Worm (Caenorhabditis elegans) whole organism, early embryonic: ENCODE results near the gene R193.6.

ENCODE experiments used
- B0310.2 ChIP-seq: sonication (generic microtip); optimal IDR thresholded peaks from 2 replicates; lab custom pipeline; 2016; ENCODE audit warnings: mild to moderate bottlenecking, missing genetic modification characterization, missing compliant biosample characterization
- F13C5.2 ChIP-seq: sonication (generic microtip); optimal IDR thresholded peaks from 2 replicates; lab custom pipeline; 2017; ENCODE audit warnings: mild to moderate bottlenecking, missing genetic modification characterization, inconsistent platforms, missing compliant biosample characterization
- aly-1 ChIP-seq: sonication (generic microtip); optimal IDR thresholded peaks from 2 replicates; lab custom pipeline; 2016; ENCODE audit warnings: missing genetic modification characterization, missing compliant biosample characterization
- ama-1 ChIP-seq: fragments of 150-350 bp; optimal IDR thresholded peaks from 2 replicates; lab custom pipeline; 2014
- ceh-13 ChIP-seq: fragments of 200-800 bp; sonication (Bioruptor generic); optimal IDR thresholded peaks from 2 replicates; lab custom pipeline; 2018; ENCODE audit warnings: mild to moderate bottlenecking, missing genetic modification characterization, missing compliant biosample characterization
- ceh-36 ChIP-seq: sonication (generic microtip); optimal IDR thresholded peaks from 2 replicates; lab custom pipeline; 2016; ENCODE audit warnings: missing genetic modification characterization, inconsistent platforms, missing compliant biosample characterization
- ets-7 ChIP-seq: sonication (generic microtip); optimal IDR thresholded peaks from 2 replicates; lab custom pipeline; 2016; ENCODE audit warnings: missing genotype, missing genetic modification characterization, missing compliant biosample characterization
- flt-1 ChIP-seq: fragments of 200-800 bp; sonication (Bioruptor generic); IDR thresholded peaks from 2 replicates; pipeline ENCODE4 v1.3.6; 2022; ENCODE audit warnings: missing genetic modification characterization, missing compliant biosample characterization
- hmbx-1 ChIP-seq: sonication (generic microtip); optimal IDR thresholded peaks from 2 replicates; lab custom pipeline; 2016; ENCODE audit warnings: mild to moderate bottlenecking, missing genetic modification characterization, missing compliant biosample characterization
- hmg-4 ChIP-seq: fragments of 200-800 bp; sonication (Bioruptor generic); optimal IDR thresholded peaks from 2 replicates; lab custom pipeline; 2018; ENCODE audit warnings: mild to moderate bottlenecking, missing genetic modification characterization, missing compliant biosample characterization
- pes-1 ChIP-seq: fragments of 200-800 bp; sonication (Bioruptor generic); IDR thresholded peaks from 2 replicates; pipeline ENCODE4 v1.3.6; 2022; ENCODE audit warnings: missing genetic modification reagents, missing genetic modification characterization, missing compliant biosample characterization
- tbx-11 ChIP-seq: fragments of 200-800 bp; sonication (Bioruptor generic); IDR thresholded peaks from 2 replicates; pipeline ENCODE4 v1.3.6; 2022; ENCODE audit warnings: missing genetic modification characterization, missing compliant biosample characterization
- tra-4 ChIP-seq: sonication (generic microtip); optimal IDR thresholded peaks from 2 replicates; lab custom pipeline; 2017; ENCODE audit warnings: missing genetic modification characterization, missing compliant biosample characterization

DNA sequence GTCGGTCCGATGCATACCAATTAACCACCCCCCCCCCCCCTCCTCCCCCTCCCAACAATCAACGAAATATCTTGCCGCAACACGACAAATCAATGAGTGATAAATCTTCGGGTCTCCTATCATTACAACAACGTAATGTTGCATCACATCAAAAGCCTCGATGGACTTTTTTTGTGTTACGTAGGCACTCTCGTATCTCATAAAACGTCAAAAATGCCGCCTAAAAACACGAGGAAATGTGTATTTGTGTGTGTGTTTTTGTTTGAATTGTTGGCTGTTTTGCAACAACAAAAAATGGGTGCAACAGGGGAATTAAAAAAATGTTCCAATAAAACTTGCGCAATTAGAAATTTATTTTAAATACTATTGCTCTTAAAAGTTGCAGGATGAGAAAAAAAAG is 18.6 kb downstream of the R193.6 start:
- TF ChIP-seq B0310.2 (tag; lab: Kevin White, UChicago) (no peak), flt-1 (GFP tag; lab: Robert Waterston, UW) (no peak), ceh-13 (GFP tag; lab: Kevin White, UChicago) (no peak), ama-1 (no peak), ceh-36 (tag; lab: Kevin White, UChicago) (no peak), tbx-11 (GFP tag; lab: Robert Waterston, UW) (no peak), pes-1 (no peak), hmg-4 (GFP tag; lab: Kevin White, UChicago) (no peak), hmbx-1 (tag; lab: Kevin White, UChicago) (no peak), F13C5.2 (tag; lab: Kevin White, UChicago) (no peak), aly-1 (tag; lab: Kevin White, UChicago) (no peak), ets-7 (tag; lab: Kevin White, UChicago) (no peak), tra-4 (tag; lab: Kevin White, UChicago) (no peak)
